Worm (Caenorhabditis elegans) whole organism, L2 larva: ENCODE results near the gene ugt-21.

Source experiments
- mbf-1 ChIP-seq: sonication (generic microtip); optimal IDR thresholded peaks from 2 replicates; lab custom pipeline; 2017; ENCODE audit warnings: missing biosample characterization, missing genetic modification characterization
- nhr-10 ChIP-seq: sonication (generic microtip); optimal IDR thresholded peaks from 2 replicates; lab custom pipeline; 2017; ENCODE audit warnings: missing biosample characterization, missing genetic modification characterization
- nhr-11 ChIP-seq: fragments of 150-350 bp; optimal IDR thresholded peaks from 2 replicates; lab custom pipeline; 2014; ENCODE audit warnings: missing biosample characterization, missing genetic modification characterization
- nhr-77 ChIP-seq: fragments of 150-350 bp; optimal IDR thresholded peaks from 2 replicates; lab custom pipeline; 2014; ENCODE audit warnings: missing biosample characterization, missing genetic modification characterization
- sem-4 ChIP-seq: fragments of 150-350 bp; optimal IDR thresholded peaks from 2 replicates; lab custom pipeline; 2014; ENCODE audit warnings: missing biosample characterization, missing genetic modification reagents, missing genetic modification characterization
- snpc-4 ChIP-seq: fragments of 150-350 bp; optimal IDR thresholded peaks from 2 replicates; lab custom pipeline; 2014; ENCODE audit warnings: missing biosample characterization, missing genetic modification characterization

DNA sequence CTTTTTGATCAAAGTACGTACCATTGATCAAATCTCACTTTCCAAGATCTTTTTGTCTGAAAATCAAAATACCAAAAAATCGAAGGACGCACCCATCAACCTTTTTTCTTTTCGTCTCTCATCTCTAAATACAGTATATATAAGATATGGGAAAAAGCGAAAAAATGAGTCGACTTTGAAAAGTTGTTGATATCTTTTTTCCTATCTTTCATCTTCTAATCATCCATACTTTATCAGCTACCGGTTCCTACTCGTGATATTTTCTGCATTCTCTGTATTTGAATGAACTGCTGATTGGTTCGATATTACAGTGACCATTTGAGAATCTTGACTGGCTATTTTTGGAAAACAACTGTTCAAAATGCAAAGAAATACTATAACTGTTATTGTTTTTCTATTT is 16.7 kb downstream of the ugt-21 start, which contains the start of gene C33A12.19:
- TF ChIP-seq snpc-4 (tag; lab: Kevin White, UChicago) = no peak
- no peak for TF ChIP-seq sem-4 (tag; lab: Kevin White, UChicago)
- TF ChIP-seq nhr-10 = no peak
- TF ChIP-seq mbf-1 (tag; lab: Kevin White, UChicago) = no peak
- TF ChIP-seq nhr-11 (tag; lab: Kevin White, UChicago) = no peak
- no peak for TF ChIP-seq nhr-77 (tag; lab: Kevin White, UChicago)
